Worm (Caenorhabditis elegans) whole organism, L4 larva: ENCODE measurements around the gene vps-53.

Experiments used
- ama-1 ChIP-seq: fragments of 150-350 bp; optimal IDR thresholded peaks from 2 replicates; lab custom pipeline; 2014; ENCODE audit warnings: inconsistent platforms, mixed read lengths
- ceh-32 ChIP-seq: sonication (generic microtip); optimal IDR thresholded peaks from 2 replicates; lab custom pipeline; 2016; ENCODE audit warnings: mild to moderate bottlenecking, missing genetic modification characterization, missing compliant biosample characterization; ENCODE audit not compliant: poor library complexity
- ceh-44 ChIP-seq: fragments of 200-800 bp; sonication (Bioruptor generic); IDR thresholded peaks from 2 replicates; pipeline ENCODE4 v1.3.6; 2022; ENCODE audit warnings: missing genetic modification reagents, missing genetic modification characterization, missing compliant biosample characterization
- hmg-1.1 ChIP-seq: fragments of 200-800 bp; sonication (Bioruptor generic); IDR thresholded peaks from 2 replicates; pipeline ENCODE4 v1.3.6; 2022; ENCODE audit warnings: missing genetic modification reagents, missing genetic modification characterization, missing compliant biosample characterization
- nhr-11 ChIP-seq: fragments of 150-350 bp; optimal IDR thresholded peaks from 2 replicates; lab custom pipeline; 2014; ENCODE audit warnings: missing biosample characterization, missing genetic modification characterization
- nhr-237 ChIP-seq: sonication (generic microtip); optimal IDR thresholded peaks from 2 replicates; lab custom pipeline; 2017; ENCODE audit warnings: missing biosample characterization, missing genetic modification characterization
- pha-4 ChIP-seq, 2 experiments: fragments of 150-350 bp in 1 of 2; fragments of 200-800 bp in 1 of 2; sonication (Bioruptor generic) in 1 of 2; IDR thresholded peaks in 1 of 2; optimal IDR thresholded peaks in 1 of 2; 2 replicates each; pipeline versions ENCODE4 v1.3.6 to Lab custom; 2014 to 2022; ENCODE audit warnings: missing genetic modification characterization in 2 of 2, missing genetic modification reagents in 2 of 2, missing biosample characterization in 1 of 2, missing compliant biosample characterization in 1 of 2
- skn-1 ChIP-seq: fragments of 150-350 bp; optimal IDR thresholded peaks from 2 replicates; lab custom pipeline; 2014; ENCODE audit warnings: missing biosample characterization, missing genetic modification characterization
- snpc-1.2 ChIP-seq: fragments of 200-800 bp; sonication (Bioruptor generic); IDR thresholded peaks from 2 replicates; pipeline ENCODE4 v1.3.6; 2022; ENCODE audit warnings: missing genetic modification reagents, missing genetic modification characterization, missing compliant biosample characterization
- unc-39 ChIP-seq: sonication (generic microtip); optimal IDR thresholded peaks from 2 replicates; lab custom pipeline; 2017; ENCODE audit warnings: missing biosample characterization, missing genetic modification characterization
- unc-62 ChIP-seq, 3 experiments: fragments of 150-350 bp in 1 of 3; sonication (generic microtip); optimal IDR thresholded peaks in 2 of 3; peaks in 1 of 3; 1 replicate in 1 of 3; 2 replicates in 2 of 3; lab custom pipeline; 2014 to 2017; ENCODE audit warnings: missing biosample characterization in 3 of 3, missing genetic modification characterization in 3 of 3, missing genetic modification reagents in 3 of 3, missing genotype in 1 of 3
- ztf-11 ChIP-seq: fragments of 150-350 bp; optimal IDR thresholded peaks from 2 replicates; lab custom pipeline; 2014; ENCODE audit warnings: missing biosample characterization, missing genetic modification characterization

DNA sequence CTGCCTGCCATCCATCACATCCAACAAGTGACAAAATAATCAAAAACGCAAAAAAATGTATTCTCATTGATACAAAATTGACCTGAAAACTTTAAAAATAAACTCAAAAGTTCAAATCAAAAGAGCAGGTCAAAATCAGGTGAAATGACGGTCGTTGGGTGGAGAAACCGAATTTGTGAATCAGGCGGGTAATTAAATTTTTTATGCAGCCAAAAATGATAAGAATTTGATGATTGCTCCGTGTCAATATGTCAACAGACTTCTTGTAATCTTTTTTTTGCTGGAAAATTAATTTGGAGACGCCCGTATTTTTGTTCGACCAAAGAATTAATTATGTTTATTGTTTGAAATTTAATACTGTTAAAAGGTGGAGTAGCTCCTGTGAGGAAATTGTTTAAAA, 43.5 kb downstream of the vps-53 start, which contains the start of gene ncx-6:
- TF ChIP-seq ceh-44 (GFP tag; lab: Robert Waterston, UW) (no peak), snpc-1.2 (GFP tag; lab: Robert Waterston, UW) (no peak), ceh-32 (tag; lab: Kevin White, UChicago) (no peak), nhr-11 (no peak), skn-1 (no peak), ama-1 (lab: Kevin White, UChicago) (no peak), nhr-237 (no peak), ztf-11 (tag; lab: Kevin White, UChicago) (no peak), unc-39 (no peak), unc-62 (GFP tag; optimal IDR thresholded peaks at IDR 0.05 in 1 of 2; lab: Kevin White, UChicago) (no peak), unc-62 (tag; optimal IDR thresholded peaks at IDR 0.05; lab: Kevin White, UChicago) (no peak), hmg-1.1 (GFP tag; lab: Robert Waterston, UW) (no peak), pha-4 (GFP tag; IDR thresholded peaks at IDR 0.05; lab: Robert Waterston, UW) (no peak), pha-4 (tag; optimal IDR thresholded peaks at IDR 0.05; lab: Kevin White, UChicago) (no peak)
